Worm (Caenorhabditis elegans): ENCODE data around the gene C03G6.21.

C03G6.21 gene

ce11 chrV:7356684-7357083 lies at the start of gene C03G6.21:
C03G6.21 (minus strand) TSS chrV:7356784.
- no peak for TF ChIP-seq R02D3.7 (tag; optimal IDR thresholded peaks at IDR 0.05)
- no peak for TF ChIP-seq ama-1 (optimal IDR thresholded peaks at IDR 0.05)

- no peak for TF ChIP-seq ztf-4 (tag; optimal IDR thresholded peaks at IDR 0.05)
- TF ChIP-seq F13H6.1 (tag; optimal IDR thresholded peaks at IDR 0.05), result no peak
- TF ChIP-seq egl-27 (tag; optimal IDR thresholded peaks at IDR 0.05), result no peak
- TF ChIP-seq nhr-10 (tag; optimal IDR thresholded peaks at IDR 0.05), result no peak
- TF ChIP-seq lsy-2 (tag; optimal IDR thresholded peaks at IDR 0.05), result no peak
- TF ChIP-seq unc-55 (GFP tag; optimal IDR thresholded peaks at IDR 0.05), result no peak
- no peak for TF ChIP-seq nhr-237 (tag; optimal IDR thresholded peaks at IDR 0.05)
- TF ChIP-seq Y55F3AM.14 (GFP tag; optimal IDR thresholded peaks at IDR 0.05), result no peak
- no peak for TF ChIP-seq alr-1 (tag; optimal IDR thresholded peaks at IDR 0.05)
- TF ChIP-seq fos-1 (tag; optimal IDR thresholded peaks at IDR 0.05), result no peak
- TF ChIP-seq lin-13 (GFP tag; optimal IDR thresholded peaks at IDR 0.05), result no peak
- TF ChIP-seq mbf-1 (tag; optimal IDR thresholded peaks at IDR 0.05), result no peak
- no peak for TF ChIP-seq unc-39 (tag; optimal IDR thresholded peaks at IDR 0.05)
- no peak for TF ChIP-seq mdl-1 (tag; optimal IDR thresholded peaks at IDR 0.05)
- no peak for TF ChIP-seq ZK546.5 (tag; optimal IDR thresholded peaks at IDR 0.05)
- no peak for TF ChIP-seq unc-62 (GFP tag; optimal IDR thresholded peaks at IDR 0.05)
These were observed 46.9 kb upstream of the C03G6.21 start for ce11 chrV:7403501-7403900.

- TF ChIP-seq fos-1 (tag; optimal IDR thresholded peaks at IDR 0.05) (no peak), peb-1 (tag; optimal IDR thresholded peaks at IDR 0.05) (no peak), alr-1 (tag; optimal IDR thresholded peaks at IDR 0.05) (no peak), R02D3.7 (tag; optimal IDR thresholded peaks at IDR 0.05) (no peak), crh-2 (tag; optimal IDR thresholded peaks at IDR 0.05) (no peak), lin-13 (GFP tag; optimal IDR thresholded peaks at IDR 0.05) (no peak), Y55F3AM.14 (GFP tag; optimal IDR thresholded peaks at IDR 0.05) (no peak)
These were observed 45.8 kb upstream of the C03G6.21 start, which contains the start of gene srj-13 for ce11 chrV:7402355-7402754. srj-13 (plus strand) TSS chrV:7402655.

ce11 chrV:7400588-7400987 lies 44.0 kb upstream of the C03G6.21 start, which contains the start of gene srx-60:
srx-60 (plus strand) TSS chrV:7400888.
- no peak for TF ChIP-seq crh-2 (tag; optimal IDR thresholded peaks at IDR 0.05)
- no peak for TF ChIP-seq lin-11 (tag; optimal IDR thresholded peaks at IDR 0.05)
- TF ChIP-seq fos-1 (tag; optimal IDR thresholded peaks at IDR 0.05), result no peak
- no peak for TF ChIP-seq gmeb-1 (tag; optimal IDR thresholded peaks at IDR 0.05)
- no peak for TF ChIP-seq snpc-4 (tag; optimal IDR thresholded peaks at IDR 0.05)
- TF ChIP-seq lin-13 (GFP tag; optimal IDR thresholded peaks at IDR 0.05), result no peak

- TF ChIP-seq lin-11 (tag; optimal IDR thresholded peaks at IDR 0.05) (no peak), alr-1 (tag; optimal IDR thresholded peaks at IDR 0.05) (no peak), ztf-4 (tag; optimal IDR thresholded peaks at IDR 0.05) (no peak), nhr-237 (tag; optimal IDR thresholded peaks at IDR 0.05) (no peak), elt-1 (tag; optimal IDR thresholded peaks at IDR 0.05) (no peak), F13H6.1 (tag; optimal IDR thresholded peaks at IDR 0.05) (no peak), fos-1 (tag; optimal IDR thresholded peaks at IDR 0.05) (no peak), lin-13 (GFP tag; optimal IDR thresholded peaks at IDR 0.05) (no peak), sem-4 (tag; optimal IDR thresholded peaks at IDR 0.05) (no peak), sma-9 (GFP tag; optimal IDR thresholded peaks at IDR 0.05) (no peak), sma-9 (tag; optimal IDR thresholded peaks at IDR 0.05) (no peak), mbf-1 (tag; optimal IDR thresholded peaks at IDR 0.05) (no peak), lin-39 (tag; optimal IDR thresholded peaks at IDR 0.05) (no peak), nhr-10 (tag; optimal IDR thresholded peaks at IDR 0.05) (no peak), ceh-16 (tag; optimal IDR thresholded peaks at IDR 0.05) (no peak), nhr-6 (tag; optimal IDR thresholded peaks at IDR 0.05) (no peak), R02D3.7 (tag; optimal IDR thresholded peaks at IDR 0.05) (no peak), nhr-12 (tag; optimal IDR thresholded peaks at IDR 0.05) (no peak), crh-2 (tag; optimal IDR thresholded peaks at IDR 0.05) (no peak), lsy-2 (tag; optimal IDR thresholded peaks at IDR 0.05) (no peak), unc-39 (tag; optimal IDR thresholded peaks at IDR 0.05) (no peak)
These were observed 43.5 kb upstream of the C03G6.21 start, which contains the start of gene cnc-9 for ce11 chrV:7400095-7400494. cnc-9 (minus strand) TSS chrV:7400195.

- no peak for TF ChIP-seq lin-13 (GFP tag; optimal IDR thresholded peaks at IDR 0.05)
- no peak for TF ChIP-seq nhr-129 (tag; optimal IDR thresholded peaks at IDR 0.05)
- TF ChIP-seq unc-62 (GFP tag; optimal IDR thresholded peaks at IDR 0.05), result no peak
- no peak for TF ChIP-seq aly-2 (tag; optimal IDR thresholded peaks at IDR 0.05)
- no peak for TF ChIP-seq fos-1 (tag; optimal IDR thresholded peaks at IDR 0.05)
- no peak for TF ChIP-seq elt-1 (tag; optimal IDR thresholded peaks at IDR 0.05)
- no peak for TF ChIP-seq mbf-1 (tag; optimal IDR thresholded peaks at IDR 0.05)
- TF ChIP-seq egl-27 (tag; optimal IDR thresholded peaks at IDR 0.05), result no peak
- TF ChIP-seq peb-1 (tag; optimal IDR thresholded peaks at IDR 0.05), result no peak
- TF ChIP-seq ztf-1 (GFP tag; conservative IDR thresholded peaks at IDR 0.05), result no peak
- TF ChIP-seq ztf-4 (tag; optimal IDR thresholded peaks at IDR 0.05), result no peak
- TF ChIP-seq lin-39 (tag; optimal IDR thresholded peaks at IDR 0.05), result no peak
- no peak for TF ChIP-seq dmd-4 (tag; optimal IDR thresholded peaks at IDR 0.05)
- TF ChIP-seq sma-3 (GFP tag; optimal IDR thresholded peaks at IDR 0.05), result no peak
- TF ChIP-seq mdl-1 (tag; optimal IDR thresholded peaks at IDR 0.05), result no peak
- TF ChIP-seq nhr-21 (tag; optimal IDR thresholded peaks at IDR 0.05), result no peak
These were observed 42.6 kb upstream of the C03G6.21 start, which contains the start of gene gst-41 for ce11 chrV:7399202-7399601. gst-41 (minus strand) TSS chrV:7399302.

Data from whole organism, L2 larva.